Fruit fly (Drosophila melanogaster) whole organism, embryonic: Measurements from ENCODE around the gene beat-IIIc.

Experiments used
- CG10147 ChIP-seq: fragments of 200-800 bp; sonication (Bioruptor generic); optimal IDR thresholded peaks from 2 replicates; lab custom pipeline; 2019; ENCODE audit warnings: missing biosample characterization, mild to moderate bottlenecking, missing genetic modification characterization, moderate library complexity
- CG10431 ChIP-seq: fragments of 200-800 bp; sonication (Bioruptor generic); optimal IDR thresholded peaks from 3 replicates; lab custom pipeline; 2018; ENCODE audit warnings: missing biosample characterization, mild to moderate bottlenecking, missing genetic modification characterization
- CG10462 ChIP-seq: fragments of 200-800 bp; sonication (Bioruptor generic); optimal IDR thresholded peaks from 2 replicates; lab custom pipeline; 2016; ENCODE audit warnings: missing biosample characterization, missing genetic modification characterization
- CG11560 ChIP-seq: fragments of 200-800 bp; sonication (Bioruptor generic); IDR thresholded peaks from 3 replicates; pipeline ENCODE4 v1.3.6; 2022; ENCODE audit warnings: missing biosample characterization, missing genetic modification characterization
- CG12942 ChIP-seq: fragments of 200-800 bp; sonication (Bioruptor generic); optimal IDR thresholded peaks from 3 replicates; lab custom pipeline; 2016; ENCODE audit warnings: missing biosample characterization, missing genetic modification characterization
- CG13123 ChIP-seq: fragments of 200-800 bp; sonication (Bioruptor generic); optimal IDR thresholded peaks from 2 replicates; lab custom pipeline; 2016; ENCODE audit warnings: missing biosample characterization, missing genetic modification characterization
- CG13775 ChIP-seq: fragments of 200-800 bp; sonication (Bioruptor generic); optimal IDR thresholded peaks from 3 replicates; lab custom pipeline; 2017; ENCODE audit warnings: missing biosample characterization, mild to moderate bottlenecking, missing genetic modification characterization
- CG13894 ChIP-seq: fragments of 200-800 bp; sonication (Bioruptor generic); optimal IDR thresholded peaks from 3 replicates; lab custom pipeline; 2018; ENCODE audit warnings: missing biosample characterization, mild to moderate bottlenecking, missing genetic modification characterization, moderate library complexity
- CG14860 ChIP-seq: fragments of 200-800 bp; sonication (Bioruptor generic); IDR thresholded peaks from 3 replicates; pipeline ENCODE4 v1.3.6; 2022; ENCODE audit warnings: missing biosample characterization, missing genetic modification characterization; ENCODE audit not compliant: partially characterized antibody
- CG15011 ChIP-seq: fragments of 200-800 bp; sonication (Bioruptor generic); optimal IDR thresholded peaks from 3 replicates; lab custom pipeline; 2018; ENCODE audit warnings: missing biosample characterization, mild to moderate bottlenecking, missing genetic modification characterization
- CG1529 ChIP-seq: fragments of 200-800 bp; sonication (Bioruptor generic); optimal IDR thresholded peaks from 3 replicates; lab custom pipeline; 2018; ENCODE audit warnings: missing biosample characterization, missing genetic modification characterization
- CG15696 ChIP-seq: fragments of 200-800 bp; sonication (Bioruptor generic); optimal IDR thresholded peaks from 2 replicates; lab custom pipeline; 2019; ENCODE audit warnings: missing biosample characterization, mild to moderate bottlenecking, missing genetic modification characterization, moderate library complexity
- CG2120 ChIP-seq: fragments of 200-800 bp; sonication (Bioruptor generic); optimal IDR thresholded peaks from 3 replicates; lab custom pipeline; 2016; ENCODE audit warnings: missing biosample characterization, missing genetic modification characterization
- CG2129 ChIP-seq: fragments of 200-800 bp; sonication (Bioruptor generic); IDR thresholded peaks from 2 replicates; pipeline ENCODE4 v1.3.6; 2022; ENCODE audit warnings: missing biosample characterization, missing genetic modification characterization; ENCODE audit not compliant: partially characterized antibody
- CG2712 ChIP-seq: fragments of 200-800 bp; optimal IDR thresholded peaks from 3 replicates; lab custom pipeline; 2019; ENCODE audit warnings: missing biosample characterization, mild to moderate bottlenecking, missing genetic modification characterization, moderate library complexity
- CG31388 ChIP-seq: fragments of 200-800 bp; sonication (Bioruptor generic); optimal IDR thresholded peaks from 2 replicates; lab custom pipeline; 2016; ENCODE audit warnings: missing biosample characterization, missing genetic modification characterization
- CG4282 ChIP-seq: fragments of 200-800 bp; sonication (Bioruptor generic); optimal IDR thresholded peaks from 2 replicates; lab custom pipeline; 2016; ENCODE audit warnings: missing biosample characterization, missing genetic modification characterization
- CG4360 ChIP-seq: fragments of 200-800 bp; sonication (Bioruptor generic); IDR thresholded peaks from 2 replicates; pipeline ENCODE4 v1.3.6; 2022; ENCODE audit warnings: missing biosample characterization, missing genetic modification characterization
- CG4854 ChIP-seq: fragments of 200-800 bp; sonication (Bioruptor generic); optimal IDR thresholded peaks from 2 replicates; lab custom pipeline; 2016; ENCODE audit warnings: missing biosample characterization, missing genetic modification characterization, inconsistent platforms
- CG7556 ChIP-seq: fragments of 200-800 bp; sonication (Bioruptor generic); optimal IDR thresholded peaks from 2 replicates; lab custom pipeline; 2017; ENCODE audit warnings: missing biosample characterization, mild to moderate bottlenecking, missing genetic modification characterization
- CG9932 ChIP-seq: fragments of 200-800 bp; sonication (Bioruptor generic); IDR thresholded peaks from 2 replicates; pipeline ENCODE4 v1.3.6; 2022; ENCODE audit warnings: missing biosample characterization, missing genetic modification characterization
- Dek ChIP-seq: fragments of 200-800 bp; sonication (Bioruptor generic); optimal IDR thresholded peaks from 3 replicates; lab custom pipeline; 2019; ENCODE audit warnings: missing biosample characterization, mild to moderate bottlenecking, missing genetic modification characterization, moderate library complexity
- Dfd ChIP-seq, 2 experiments: fragments of >200 bp; optimal IDR thresholded peaks; 2 replicates each; lab custom pipeline; 2017; ENCODE audit warnings: missing biosample characterization in 2 of 2, missing genetic modification characterization in 2 of 2
- HLH4C ChIP-seq: fragments of 200-800 bp; sonication (Bioruptor generic); IDR thresholded peaks from 3 replicates; pipeline ENCODE4 v1.3.6; 2022; ENCODE audit warnings: missing biosample characterization, missing genetic modification characterization; ENCODE audit not compliant: partially characterized antibody
- Hr39 ChIP-seq: fragments of >200 bp; optimal IDR thresholded peaks from 2 replicates; lab custom pipeline; 2017
- Hr51 ChIP-seq, 2 experiments: fragments of 200-800 bp; sonication (Bioruptor generic); optimal IDR thresholded peaks; 2 replicates in 1 of 2; 3 replicates in 1 of 2; lab custom pipeline; 2016 to 2018; ENCODE audit warnings: missing biosample characterization in 2 of 2, missing genetic modification characterization in 2 of 2, mild to moderate bottlenecking in 1 of 2, moderate library complexity in 1 of 2
- Mad ChIP-seq: fragments of 200-800 bp; sonication (Bioruptor generic); optimal IDR thresholded peaks from 2 replicates; lab custom pipeline; 2016; ENCODE audit warnings: missing biosample characterization, missing genetic modification characterization
- Mes4 ChIP-seq: fragments of 200-800 bp; sonication (Bioruptor generic); optimal IDR thresholded peaks from 2 replicates; lab custom pipeline; 2016; ENCODE audit warnings: missing biosample characterization, missing genetic modification characterization
- NfI ChIP-seq: fragments of 200-800 bp; sonication (Bioruptor generic); optimal IDR thresholded peaks from 3 replicates; lab custom pipeline; 2018; ENCODE audit warnings: missing biosample characterization, mild to moderate bottlenecking, missing genetic modification characterization, moderate library complexity
- PHDP ChIP-seq: fragments of 200-800 bp; sonication (Bioruptor generic); optimal IDR thresholded peaks from 3 replicates; lab custom pipeline; 2018; ENCODE audit warnings: missing biosample characterization, mild to moderate bottlenecking, missing genetic modification characterization, moderate library complexity
- Ptx1 ChIP-seq: fragments of 200-800 bp; sonication (Bioruptor generic); IDR thresholded peaks from 2 replicates; pipeline ENCODE4 v1.3.6; 2022; ENCODE audit warnings: missing biosample characterization, missing genetic modification characterization
- Six4 ChIP-seq: fragments of 200-800 bp; sonication (Bioruptor generic); optimal IDR thresholded peaks from 2 replicates; lab custom pipeline; 2016; ENCODE audit warnings: missing biosample characterization, missing genetic modification characterization
- Spps ChIP-seq: fragments of 200-800 bp; sonication (Bioruptor generic); optimal IDR thresholded peaks from 2 replicates; lab custom pipeline; 2018; ENCODE audit warnings: missing biosample characterization, mild to moderate bottlenecking, missing genetic modification characterization
- Ssrp ChIP-seq: fragments of 200-800 bp; sonication (Bioruptor generic); optimal IDR thresholded peaks from 2 replicates; lab custom pipeline; 2018; ENCODE audit warnings: missing biosample characterization, mild to moderate bottlenecking, missing genetic modification characterization, moderate library complexity
- aop ChIP-seq: fragments of 200-800 bp; sonication (Bioruptor generic); IDR thresholded peaks from 2 replicates; pipeline ENCODE4 v1.3.6; 2022; ENCODE audit warnings: missing biosample characterization, missing genetic modification characterization
- az2 ChIP-seq: fragments of 200-800 bp; sonication (Bioruptor generic); optimal IDR thresholded peaks from 3 replicates; lab custom pipeline; 2016; ENCODE audit warnings: missing biosample characterization, missing genetic modification characterization
- bab2 ChIP-seq: fragments of 200-800 bp; sonication (Bioruptor generic); optimal IDR thresholded peaks from 2 replicates; lab custom pipeline; 2016; ENCODE audit warnings: missing biosample characterization, missing genetic modification characterization
- bcd ChIP-seq: fragments of 200-800 bp; sonication (Bioruptor generic); optimal IDR thresholded peaks from 2 replicates; lab custom pipeline; 2017; ENCODE audit warnings: missing biosample characterization, mild to moderate bottlenecking, missing genetic modification characterization
- bowl ChIP-seq: fragments of 200-800 bp; sonication (Bioruptor generic); IDR thresholded peaks from 2 replicates; pipeline ENCODE4 v1.3.6; 2022; ENCODE audit warnings: missing biosample characterization, missing genetic modification characterization
- chif ChIP-seq, 2 experiments: fragments of 200-800 bp; sonication (Bioruptor generic); optimal IDR thresholded peaks; 3 replicates each; lab custom pipeline; 2016; ENCODE audit warnings: missing biosample characterization in 2 of 2, missing genetic modification characterization in 2 of 2
- da ChIP-seq: fragments of 200-800 bp; sonication (Bioruptor generic); optimal IDR thresholded peaks from 2 replicates; lab custom pipeline; 2016; ENCODE audit warnings: missing biosample characterization, missing genetic modification characterization
- dan ChIP-seq: fragments of 200-800 bp; sonication (Bioruptor generic); IDR thresholded peaks from 2 replicates; pipeline ENCODE4 v1.3.6; 2022; ENCODE audit warnings: missing biosample characterization, missing genetic modification characterization
- dati ChIP-seq: fragments of 200-800 bp; sonication (Bioruptor generic); IDR thresholded peaks from 2 replicates; pipeline ENCODE4 v1.3.6; 2022; ENCODE audit warnings: missing biosample characterization, missing genetic modification characterization
- disco-r ChIP-seq: fragments of 200-800 bp; sonication (Bioruptor generic); optimal IDR thresholded peaks from 2 replicates; lab custom pipeline; 2016; ENCODE audit warnings: missing biosample characterization, missing genetic modification characterization
- fru ChIP-seq: fragments of >200 bp; optimal IDR thresholded peaks from 2 replicates; lab custom pipeline; 2017
- her ChIP-seq: fragments of 200-800 bp; sonication (Bioruptor generic); optimal IDR thresholded peaks from 2 replicates; lab custom pipeline; 2016; ENCODE audit warnings: missing biosample characterization, missing genetic modification characterization
- nom ChIP-seq: fragments of 200-800 bp; sonication (Bioruptor generic); optimal IDR thresholded peaks from 2 replicates; lab custom pipeline; 2017; ENCODE audit warnings: missing biosample characterization, missing genetic modification characterization, mild to moderate bottlenecking, moderate library complexity, missing genetic modification reagents
- org-1 ChIP-seq: fragments of 200-800 bp; sonication (Bioruptor generic); optimal IDR thresholded peaks from 2 replicates; lab custom pipeline; 2017; ENCODE audit warnings: missing biosample characterization, missing genetic modification characterization
- pho ChIP-seq: fragments of 200-800 bp; sonication (Bioruptor generic); optimal IDR thresholded peaks from 2 replicates; lab custom pipeline; 2016; ENCODE audit warnings: missing biosample characterization, missing genetic modification characterization
- zen2 ChIP-seq: fragments of 200-800 bp; sonication (Bioruptor generic); IDR thresholded peaks from 3 replicates; pipeline ENCODE4 v1.3.6; 2022; ENCODE audit warnings: missing biosample characterization, missing genetic modification characterization; ENCODE audit not compliant: partially characterized antibody
- zf30C ChIP-seq: fragments of 200-800 bp; sonication (Bioruptor generic); optimal IDR thresholded peaks from 3 replicates; lab custom pipeline; 2018; ENCODE audit warnings: missing biosample characterization, mild to moderate bottlenecking, missing genetic modification characterization

The beat-IIIc gene

DNA sequence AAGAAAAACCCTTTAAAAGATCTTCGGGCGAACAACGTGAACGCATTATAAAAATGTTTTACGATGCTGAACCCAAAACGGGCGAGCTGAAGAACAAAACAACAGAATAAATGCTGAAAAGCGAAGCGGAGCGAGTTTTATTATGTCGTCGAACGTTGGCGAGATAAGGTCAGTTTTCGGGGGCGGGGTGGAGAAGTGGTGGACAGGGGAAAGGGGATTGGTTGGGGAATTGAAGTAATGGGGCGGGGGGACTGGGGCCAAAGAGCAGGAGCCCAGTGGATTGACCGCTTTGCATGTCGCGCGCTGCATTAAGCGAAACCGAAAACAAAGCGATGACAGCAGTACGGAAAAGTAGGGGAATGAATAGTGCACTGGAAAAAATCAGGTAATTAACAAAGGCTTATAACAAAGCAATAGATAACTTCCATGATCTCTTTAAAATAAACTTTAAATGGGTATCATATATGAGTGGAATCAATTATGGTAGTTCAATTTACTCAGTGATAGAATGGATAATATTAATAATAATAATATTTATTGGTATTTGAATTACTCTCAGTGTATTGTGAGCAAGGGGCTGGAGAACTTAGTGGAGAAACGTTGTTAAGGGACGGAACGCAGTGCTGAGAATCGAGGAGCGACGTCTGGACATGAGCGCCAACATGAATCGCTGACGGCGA, 17.3 kb downstream of the beat-IIIc start (continued):
- TF ChIP-seq CG10147 (no peak), bab2 (GFP tag; lab: Kevin White, UChicago) (no peak), dati (GFP tag; lab: Robert Waterston, UW) (no peak), CG2129 (GFP tag; lab: Robert Waterston, UW) (no peak), fru (lab: Kevin White, UChicago) (no peak), da (GFP tag; lab: Kevin White, UChicago) (no peak), CG15011 (GFP tag; lab: Kevin White, UChicago) (no peak), CG11560 (tag; lab: Robert Waterston, UW) (no peak), bowl (GFP tag; lab: Robert Waterston, UW) (no peak), her (GFP tag; lab: Kevin White, UChicago) (no peak), CG2120 (GFP tag; lab: Kevin White, UChicago) (no peak), Ptx1 (GFP tag; lab: Robert Waterston, UW) (peak; percentile 44), CG1529 (GFP tag; lab: Kevin White, UChicago) (no peak), CG4854 (GFP tag; lab: Kevin White, UChicago) (no peak), pho (GFP tag; lab: Kevin White, UChicago) (no peak), NfI (no peak), dan (GFP tag; lab: Robert Waterston, UW) (no peak), HLH4C (GFP tag; lab: Robert Waterston, UW) (no peak), Spps (peak; percentile 84), CG31388 (GFP tag; lab: Kevin White, UChicago) (no peak), CG4282 (no peak), CG10462 (no peak), CG9932 (GFP tag; lab: Robert Waterston, UW) (no peak), Mad (GFP tag; lab: Kevin White, UChicago) (no peak), CG4360 (GFP tag; lab: Robert Waterston, UW) (no peak), CG10431 (GFP tag; lab: Kevin White, UChicago) (no peak), CG13894 (tag; lab: Kevin White, UChicago) (no peak), zf30C (peak; percentile 3), az2 (GFP tag; lab: Kevin White, UChicago) (no peak), Dfd (GFP tag; optimal IDR thresholded peaks at IDR 0.05; lab: Kevin White, UChicago) (no peak), Dek (tag; lab: Kevin White, UChicago) (no peak), org-1 (GFP tag; lab: Kevin White, UChicago) (no peak), disco-r (GFP tag; lab: Kevin White, UChicago) (no peak), CG13775 (GFP tag; lab: Kevin White, UChicago) (no peak), nom (GFP tag; lab: Kevin White, UChicago) (peak; percentile 79), Mes4 (GFP tag; lab: Kevin White, UChicago) (no peak), aop (GFP tag; lab: Robert Waterston, UW) (no peak), Hr51 (GFP tag; optimal IDR thresholded peaks at IDR 0.05; lab: Kevin White, UChicago) (peak in 1 of 2 experiments; percentile 34), CG13123 (no peak), bcd (GFP tag; lab: Kevin White, UChicago) (peak; percentile 49), PHDP (tag; lab: Kevin White, UChicago) (no peak), zen2 (GFP tag; lab: Robert Waterston, UW) (no peak), Six4 (GFP tag; lab: Kevin White, UChicago) (peak; percentile 50), CG15696 (tag; lab: Kevin White, UChicago) (peak; percentile 57), Ssrp (tag; lab: Kevin White, UChicago) (peak; percentile 73), CG14860 (GFP tag; lab: Robert Waterston, UW) (no peak), CG7556 (GFP tag; lab: Kevin White, UChicago) (peak; percentile 38), CG2712 (tag; lab: Kevin White, UChicago) (peak; percentile 92), chif (GFP tag; optimal IDR thresholded peaks at IDR 0.05; lab: Kevin White, UChicago) (peak in 1 of 2 experiments; percentile 40), CG12942 (GFP tag; lab: Kevin White, UChicago) (no peak), Hr39 (no peak)
